Worm (Caenorhabditis elegans) whole organism, midembryonic: ENCODE results near the gene ugtp-1.
A peak's percentile ranks its signal among the peaks of the same experiment; 100 is the strongest.

Experiments
- T22C8.4 ChIP-seq: fragments of 200-800 bp; sonication (Bioruptor generic); IDR thresholded peaks from 2 replicates; pipeline ENCODE4 v1.3.6; 2022; ENCODE audit warnings: missing genetic modification characterization, missing compliant biosample characterization
- cog-1 ChIP-seq: sonication (generic microtip); optimal IDR thresholded peaks from 2 replicates; lab custom pipeline; 2016; ENCODE audit warnings: missing genetic modification characterization, missing compliant biosample characterization
- flt-1 ChIP-seq: fragments of 200-800 bp; sonication (Bioruptor generic); IDR thresholded peaks from 2 replicates; pipeline ENCODE4 v1.3.6; 2022; ENCODE audit warnings: missing genetic modification characterization, missing compliant biosample characterization
- klf-2 ChIP-seq: fragments of 200-800 bp; sonication (Bioruptor generic); conservative IDR thresholded peaks from 2 replicates; pipeline ENCODE4 v1.3.6; 2022; ENCODE audit warnings: missing genetic modification reagents, missing genetic modification characterization, missing compliant biosample characterization
- med-1 ChIP-seq: sonication (generic microtip); optimal IDR thresholded peaks from 2 replicates; lab custom pipeline; 2017; ENCODE audit warnings: missing genetic modification characterization, mild to moderate bottlenecking, missing compliant biosample characterization, antibody characterized with exemption, missing genetic modification reagents; ENCODE audit not compliant: insufficient read depth
- ref-1 ChIP-seq: fragments of 200-800 bp; sonication (Bioruptor generic); conservative IDR thresholded peaks from 2 replicates; pipeline ENCODE4 v1.3.6; 2022; ENCODE audit warnings: missing genetic modification reagents, missing genetic modification characterization, missing compliant biosample characterization
- tab-1 ChIP-seq: fragments of 200-800 bp; sonication (Bioruptor generic); IDR thresholded peaks from 2 replicates; pipeline ENCODE4 v1.3.6; 2022; ENCODE audit warnings: missing genetic modification characterization, missing compliant biosample characterization
- ztf-23 ChIP-seq: fragments of 200-800 bp; sonication (Bioruptor generic); IDR thresholded peaks from 2 replicates; pipeline ENCODE4 v1.3.6; 2022; ENCODE audit warnings: missing genetic modification reagents, missing genetic modification characterization, missing compliant biosample characterization
- ztf-29 ChIP-seq: fragments of 200-800 bp; sonication (Bioruptor generic); IDR thresholded peaks from 2 replicates; pipeline ENCODE4 v1.3.6; 2022; ENCODE audit warnings: missing genetic modification reagents, missing genetic modification characterization, missing compliant biosample characterization

Gene ugtp-1

ce11 chrIII:8739786-8740185 lies 10.7 kb downstream of the ugtp-1 start:
- no peak for TF ChIP-seq ztf-23
- no peak for TF ChIP-seq klf-2 (GFP tag; lab: Robert Waterston, UW)
- no peak for TF ChIP-seq ztf-29 (GFP tag; lab: Robert Waterston, UW)
- TF ChIP-seq tab-1 (GFP tag; lab: Robert Waterston, UW) = no peak
- TF ChIP-seq ref-1 (GFP tag; lab: Robert Waterston, UW) = no peak
- no peak for TF ChIP-seq T22C8.4 (GFP tag; lab: Robert Waterston, UW)
- TF ChIP-seq flt-1 (GFP tag; lab: Robert Waterston, UW) = no peak
- TF ChIP-seq med-1 = no peak
- TF ChIP-seq cog-1 (tag; lab: Kevin White, UChicago) = no peak

ce11 chrIII:8739126-8739525 lies 11.4 kb downstream of the ugtp-1 start:
- TF ChIP-seq cog-1 (tag; lab: Kevin White, UChicago) = no peak
- TF ChIP-seq ztf-29 (GFP tag; lab: Robert Waterston, UW) = no peak
- TF ChIP-seq klf-2 (GFP tag; lab: Robert Waterston, UW) = no peak
- TF ChIP-seq tab-1 (GFP tag; lab: Robert Waterston, UW) = no peak
- no peak for TF ChIP-seq ztf-23
- TF ChIP-seq med-1 = no peak
- TF ChIP-seq flt-1 (GFP tag; lab: Robert Waterston, UW) = no peak
- no peak for TF ChIP-seq T22C8.4 (GFP tag; lab: Robert Waterston, UW)

- TF ChIP-seq med-1 (no peak), ztf-23 (no peak), ref-1 (GFP tag; lab: Robert Waterston, UW) (no peak), flt-1 (GFP tag; lab: Robert Waterston, UW) (no peak), T22C8.4 (GFP tag; lab: Robert Waterston, UW) (no peak), klf-2 (GFP tag; lab: Robert Waterston, UW) (no peak), ztf-29 (GFP tag; lab: Robert Waterston, UW) (no peak), tab-1 (GFP tag; lab: Robert Waterston, UW) (no peak), cog-1 (tag; lab: Kevin White, UChicago) (no peak)
Measured at ce11 chrIII:8738289-8738688, 12.2 kb downstream of the ugtp-1 start.

ce11 chrIII:8737391-8737790 lies 13.1 kb downstream of the ugtp-1 start:
- TF ChIP-seq flt-1 (GFP tag; lab: Robert Waterston, UW) (no peak), tab-1 (GFP tag; lab: Robert Waterston, UW) (no peak), klf-2 (GFP tag; lab: Robert Waterston, UW) (no peak), ztf-23 (no peak), med-1 (no peak), ref-1 (GFP tag; lab: Robert Waterston, UW) (no peak), cog-1 (tag; lab: Kevin White, UChicago) (no peak), ztf-29 (GFP tag; lab: Robert Waterston, UW) (no peak), T22C8.4 (GFP tag; lab: Robert Waterston, UW) (no peak)

- TF ChIP-seq flt-1 (GFP tag; lab: Robert Waterston, UW) (peak; percentile 59), T22C8.4 (GFP tag; lab: Robert Waterston, UW) (no peak)
Measured at ce11 chrIII:8734327-8734885, 16.1 kb downstream of the ugtp-1 start.

ce11 chrIII:8733667-8734066 lies 16.8 kb downstream of the ugtp-1 start:
- no peak for TF ChIP-seq ztf-23
- no peak for TF ChIP-seq T22C8.4 (GFP tag; lab: Robert Waterston, UW)
- no peak for TF ChIP-seq klf-2 (GFP tag; lab: Robert Waterston, UW)
- no peak for TF ChIP-seq tab-1 (GFP tag; lab: Robert Waterston, UW)
- no peak for TF ChIP-seq ref-1 (GFP tag; lab: Robert Waterston, UW)
- TF ChIP-seq flt-1 (GFP tag; lab: Robert Waterston, UW) = no peak
- TF ChIP-seq cog-1 (tag; lab: Kevin White, UChicago) = no peak
- TF ChIP-seq ztf-29 (GFP tag; lab: Robert Waterston, UW) = no peak
- no peak for TF ChIP-seq med-1

ce11 chrIII:8733237-8733636 lies 17.3 kb downstream of the ugtp-1 start:
- TF ChIP-seq ztf-29 (GFP tag; lab: Robert Waterston, UW) (no peak), tab-1 (GFP tag; lab: Robert Waterston, UW) (no peak), ztf-23 (no peak), flt-1 (GFP tag; lab: Robert Waterston, UW) (no peak), med-1 (no peak), ref-1 (GFP tag; lab: Robert Waterston, UW) (no peak), T22C8.4 (GFP tag; lab: Robert Waterston, UW) (no peak), cog-1 (tag; lab: Kevin White, UChicago) (no peak), klf-2 (GFP tag; lab: Robert Waterston, UW) (no peak)

ce11 chrIII:8731973-8732372 lies 18.5 kb downstream of the ugtp-1 start:
- TF ChIP-seq tab-1 (GFP tag; lab: Robert Waterston, UW) = no peak
- no peak for TF ChIP-seq klf-2 (GFP tag; lab: Robert Waterston, UW)
- no peak for TF ChIP-seq ztf-23
- no peak for TF ChIP-seq flt-1 (GFP tag; lab: Robert Waterston, UW)
- TF ChIP-seq ref-1 (GFP tag; lab: Robert Waterston, UW) = no peak
- TF ChIP-seq T22C8.4 (GFP tag; lab: Robert Waterston, UW) = no peak
- no peak for TF ChIP-seq cog-1 (tag; lab: Kevin White, UChicago)
- TF ChIP-seq ztf-29 (GFP tag; lab: Robert Waterston, UW) = no peak
- no peak for TF ChIP-seq med-1

ce11 chrIII:8731310-8731709 lies 19.2 kb downstream of the ugtp-1 start, which contains the start of gene ZK370.4:
Gene ZK370.4, minus strand, starts transcription at chrIII:8731410.
- TF ChIP-seq T22C8.4 (GFP tag; lab: Robert Waterston, UW) (no peak), med-1 (no peak), ztf-29 (GFP tag; lab: Robert Waterston, UW) (no peak), klf-2 (GFP tag; lab: Robert Waterston, UW) (no peak), cog-1 (tag; lab: Kevin White, UChicago) (no peak), ref-1 (GFP tag; lab: Robert Waterston, UW) (no peak), flt-1 (GFP tag; lab: Robert Waterston, UW) (no peak), ztf-23 (no peak), tab-1 (GFP tag; lab: Robert Waterston, UW) (no peak)
